Worm (Caenorhabditis elegans) whole organism, L2 larva: ENCODE measurements around the gene Y51A2B.5.
"Not testable (repeated sequence)": the region's sequence is repeated elsewhere in the genome, so short reads cannot be mapped to it uniquely, and the experiment has no call there.

Experiments
- C34F6.9 ChIP-seq: fragments of 150-350 bp; optimal IDR thresholded peaks from 2 replicates; lab custom pipeline; 2014; ENCODE audit warnings: missing biosample characterization, missing genetic modification characterization
- F13H6.1 ChIP-seq: sonication (generic microtip); optimal IDR thresholded peaks from 2 replicates; lab custom pipeline; 2016; ENCODE audit warnings: missing genetic modification characterization, missing compliant biosample characterization
- R02D3.7 ChIP-seq: fragments of 150-350 bp; optimal IDR thresholded peaks from 2 replicates; lab custom pipeline; 2014; ENCODE audit warnings: missing biosample characterization, missing genetic modification characterization
- Y55F3AM.14 ChIP-seq: fragments of 200-800 bp; sonication (Bioruptor generic); optimal IDR thresholded peaks from 2 replicates; lab custom pipeline; 2018; ENCODE audit warnings: mild to moderate bottlenecking, missing genetic modification characterization, missing compliant biosample characterization
- alr-1 ChIP-seq: fragments of 150-350 bp; optimal IDR thresholded peaks from 2 replicates; lab custom pipeline; 2014; ENCODE audit warnings: missing biosample characterization, missing genetic modification characterization
- blmp-1 ChIP-seq: sonication (generic microtip); optimal IDR thresholded peaks from 2 replicates; lab custom pipeline; 2017; ENCODE audit warnings: missing genetic modification characterization, mild to moderate bottlenecking, missing compliant biosample characterization, antibody characterized with exemption, moderate library complexity; ENCODE audit not compliant: insufficient read depth
- ceh-16 ChIP-seq: fragments of 150-350 bp; optimal IDR thresholded peaks from 2 replicates; lab custom pipeline; 2014; ENCODE audit warnings: missing biosample characterization, missing genetic modification characterization
- dmd-4 ChIP-seq: sonication (generic microtip); optimal IDR thresholded peaks from 2 replicates; lab custom pipeline; 2017; ENCODE audit warnings: missing biosample characterization, missing genetic modification characterization
- egl-27 ChIP-seq: sonication (generic microtip); optimal IDR thresholded peaks from 3 replicates; lab custom pipeline; 2017; ENCODE audit warnings: missing biosample characterization, missing genetic modification reagents, missing genetic modification characterization
- elt-1 ChIP-seq: fragments of 150-350 bp; optimal IDR thresholded peaks from 2 replicates; lab custom pipeline; 2014; ENCODE audit warnings: missing biosample characterization, missing genetic modification characterization
- fos-1 ChIP-seq: fragments of 150-350 bp; optimal IDR thresholded peaks from 2 replicates; lab custom pipeline; 2014; ENCODE audit warnings: missing biosample characterization, missing genetic modification characterization
- gmeb-1 ChIP-seq: fragments of 150-350 bp; optimal IDR thresholded peaks from 2 replicates; lab custom pipeline; 2014; ENCODE audit warnings: missing biosample characterization, missing genetic modification characterization
- lin-39 ChIP-seq: fragments of 150-350 bp; optimal IDR thresholded peaks from 2 replicates; lab custom pipeline; 2014; ENCODE audit warnings: missing biosample characterization, missing genetic modification reagents, missing genetic modification characterization
- mab-5 ChIP-seq: fragments of 150-350 bp; optimal IDR thresholded peaks from 2 replicates; lab custom pipeline; 2014; ENCODE audit warnings: missing biosample characterization, missing genetic modification characterization
- mbf-1 ChIP-seq: sonication (generic microtip); optimal IDR thresholded peaks from 2 replicates; lab custom pipeline; 2017; ENCODE audit warnings: missing biosample characterization, missing genetic modification characterization
- mdl-1 ChIP-seq, 2 experiments: fragments of 150-350 bp in 1 of 2; sonication (generic microtip) in 1 of 2; optimal IDR thresholded peaks; 2 replicates each; lab custom pipeline; 2017; ENCODE audit warnings: missing biosample characterization in 2 of 2, missing genetic modification characterization in 2 of 2
- nhr-10 ChIP-seq: sonication (generic microtip); optimal IDR thresholded peaks from 2 replicates; lab custom pipeline; 2017; ENCODE audit warnings: missing biosample characterization, missing genetic modification characterization
- nhr-11 ChIP-seq: fragments of 150-350 bp; optimal IDR thresholded peaks from 2 replicates; lab custom pipeline; 2014; ENCODE audit warnings: missing biosample characterization, missing genetic modification characterization
- nhr-12 ChIP-seq: fragments of 150-350 bp; optimal IDR thresholded peaks from 2 replicates; lab custom pipeline; 2014; ENCODE audit warnings: missing biosample characterization, missing genetic modification characterization
- nhr-21 ChIP-seq: fragments of 150-350 bp; optimal IDR thresholded peaks from 2 replicates; lab custom pipeline; 2014; ENCODE audit warnings: missing biosample characterization, missing genetic modification characterization
- nhr-23 ChIP-seq: fragments of 150-350 bp; optimal IDR thresholded peaks from 2 replicates; lab custom pipeline; 2014; ENCODE audit warnings: missing biosample characterization, missing genetic modification reagents, missing genetic modification characterization
- nhr-25 ChIP-seq: fragments of 150-350 bp; sonication (generic microtip); optimal IDR thresholded peaks from 3 replicates; lab custom pipeline; 2014; ENCODE audit warnings: missing biosample characterization, missing genetic modification characterization
- nhr-6 ChIP-seq: fragments of 150-350 bp; optimal IDR thresholded peaks from 2 replicates; lab custom pipeline; 2014; ENCODE audit warnings: missing biosample characterization, missing genetic modification characterization
- nhr-77 ChIP-seq: fragments of 150-350 bp; optimal IDR thresholded peaks from 2 replicates; lab custom pipeline; 2014; ENCODE audit warnings: missing biosample characterization, missing genetic modification characterization
- peb-1 ChIP-seq: fragments of 150-350 bp; optimal IDR thresholded peaks from 2 replicates; lab custom pipeline; 2014; ENCODE audit warnings: missing biosample characterization, missing genetic modification characterization
- sem-4 ChIP-seq: fragments of 150-350 bp; optimal IDR thresholded peaks from 2 replicates; lab custom pipeline; 2014; ENCODE audit warnings: missing biosample characterization, missing genetic modification reagents, missing genetic modification characterization
- skn-1 ChIP-seq: sonication (generic microtip); optimal IDR thresholded peaks from 2 replicates; lab custom pipeline; 2017; ENCODE audit warnings: missing biosample characterization, missing genetic modification characterization
- snpc-4 ChIP-seq: fragments of 150-350 bp; optimal IDR thresholded peaks from 2 replicates; lab custom pipeline; 2014; ENCODE audit warnings: missing biosample characterization, missing genetic modification characterization
- unc-39 ChIP-seq: fragments of 150-350 bp; optimal IDR thresholded peaks from 2 replicates; lab custom pipeline; 2014; ENCODE audit warnings: missing biosample characterization, missing genetic modification characterization
- unc-55 ChIP-seq: fragments of 150-350 bp; sonication (generic microtip); optimal IDR thresholded peaks from 3 replicates; lab custom pipeline; 2014; ENCODE audit warnings: missing biosample characterization, missing genetic modification reagents, missing genetic modification characterization
- unc-62 ChIP-seq: fragments of 150-350 bp; optimal IDR thresholded peaks from 2 replicates; lab custom pipeline; 2014; ENCODE audit warnings: missing biosample characterization, missing genetic modification reagents, missing genetic modification characterization
- zag-1 ChIP-seq: fragments of 150-350 bp; optimal IDR thresholded peaks from 2 replicates; lab custom pipeline; 2014; ENCODE audit warnings: missing biosample characterization, missing genetic modification characterization
- ztf-4 ChIP-seq: fragments of 150-350 bp; optimal IDR thresholded peaks from 2 replicates; lab custom pipeline; 2014; ENCODE audit warnings: missing biosample characterization, missing genetic modification characterization

Y51A2B.5 gene

DNA sequence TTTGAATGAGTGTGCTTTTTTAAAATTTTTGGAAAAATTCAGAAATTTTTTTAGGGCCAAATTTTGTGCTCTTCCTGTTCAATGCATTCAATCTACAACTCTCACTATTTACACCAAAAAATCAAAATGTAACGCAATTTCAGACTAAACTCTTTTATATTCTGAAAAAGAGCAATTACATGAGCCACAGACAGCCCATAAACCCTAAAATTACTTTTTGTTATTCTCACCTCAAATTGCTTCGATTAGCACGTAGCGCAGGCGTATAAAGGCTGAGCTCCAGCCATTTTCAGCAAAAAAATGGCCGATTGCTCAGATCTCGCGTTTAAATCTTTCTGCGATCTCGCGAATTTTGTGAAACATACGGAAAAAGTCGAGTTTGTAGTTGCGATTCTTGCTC lies 42.4 kb downstream of the Y51A2B.5 start, which contains the start of gene srw-82:
TSS of gene srw-82 (plus strand) at position 301 of the 400 bp plus-strand sequence.
- TF ChIP-seq nhr-6: no peak
- TF ChIP-seq unc-55 (GFP tag; lab: Kevin White, UChicago): no peak
- TF ChIP-seq mbf-1 (tag; lab: Kevin White, UChicago): no peak
- TF ChIP-seq blmp-1 (tag; lab: Kevin White, UChicago): no peak
- TF ChIP-seq zag-1 (tag; lab: Kevin White, UChicago): no peak
- TF ChIP-seq nhr-77 (tag; lab: Kevin White, UChicago): no peak
- no peak for TF ChIP-seq mdl-1 (tag; optimal IDR thresholded peaks at IDR 0.05; lab: Kevin White, UChicago)

DNA sequence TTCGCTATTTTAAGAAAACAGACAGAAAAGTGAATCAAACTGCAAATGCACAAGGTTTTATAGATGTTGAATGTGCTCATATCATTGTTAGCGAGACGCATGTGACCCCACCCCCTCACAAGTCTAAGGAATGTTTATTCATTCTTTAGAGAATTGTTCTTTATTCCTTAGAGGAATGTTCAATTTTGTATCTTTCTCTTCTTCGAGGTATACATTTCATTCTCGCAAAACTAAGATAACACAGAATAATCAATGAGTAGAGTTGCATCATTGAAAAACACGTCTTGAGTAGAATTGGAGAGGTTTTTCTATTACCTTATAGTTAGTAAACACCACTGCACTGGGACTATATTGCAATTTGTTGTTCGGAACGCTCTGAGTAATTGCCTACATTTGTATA lies 45.9 kb downstream of the Y51A2B.5 start, which contains the start of gene ZK262.20:
TSS of gene ZK262.20 (minus strand) at position 101 of the 400 bp plus-strand sequence.
- TF ChIP-seq nhr-12 (tag; lab: Kevin White, UChicago) (no peak), ceh-16 (tag; lab: Kevin White, UChicago) (no peak), nhr-21 (tag; lab: Kevin White, UChicago) (no peak), ztf-4 (tag; lab: Kevin White, UChicago) (no peak), nhr-11 (tag; lab: Kevin White, UChicago) (no peak), mab-5 (tag; lab: Kevin White, UChicago) (no peak), nhr-10 (tag; lab: Kevin White, UChicago) (no peak), R02D3.7 (tag; lab: Kevin White, UChicago) (no peak), snpc-4 (tag; lab: Kevin White, UChicago) (no peak), skn-1 (no peak), unc-39 (no peak), sem-4 (tag; lab: Kevin White, UChicago) (no peak), elt-1 (tag; lab: Kevin White, UChicago) (no peak), egl-27 (tag; lab: Kevin White, UChicago) (no peak), F13H6.1 (tag; lab: Kevin White, UChicago) (no peak), Y55F3AM.14 (GFP tag; lab: Kevin White, UChicago) (no peak)
- TF ChIP-seq, all 48 proteins: peak for 0

DNA sequence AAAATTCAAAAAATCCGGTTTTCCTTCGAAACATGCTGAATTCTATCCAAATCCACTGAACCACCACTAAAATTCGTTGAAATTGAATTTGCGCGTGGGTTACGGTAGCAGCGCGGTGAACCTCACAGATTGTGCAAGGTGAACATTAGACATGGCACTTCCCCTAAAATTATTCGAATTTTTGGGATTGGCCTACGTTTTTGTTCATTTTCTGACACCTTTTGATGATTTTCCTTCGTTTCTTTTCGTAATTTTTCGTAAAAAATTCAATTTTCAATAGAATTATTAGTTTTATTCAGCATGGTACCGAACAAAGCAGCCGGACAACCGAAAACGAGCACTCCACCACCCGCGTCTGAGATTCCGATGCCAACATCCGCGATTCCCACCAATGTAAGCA lies 49.0 kb downstream of the Y51A2B.5 start, which contains the start of gene ZK262.8:
TSS of gene ZK262.8 (plus strand) at position 301 of the 400 bp plus-strand sequence.
- TF ChIP-seq alr-1 (tag; lab: Kevin White, UChicago): no peak
- no peak for TF ChIP-seq nhr-11 (tag; lab: Kevin White, UChicago)
- TF ChIP-seq lin-39 (tag; lab: Kevin White, UChicago): no peak
- TF ChIP-seq egl-27 (tag; lab: Kevin White, UChicago): no peak
- no peak for TF ChIP-seq nhr-23 (tag; lab: Kevin White, UChicago)
- TF ChIP-seq gmeb-1 (tag; lab: Kevin White, UChicago): no peak
- TF ChIP-seq unc-62: no peak
- TF ChIP-seq dmd-4 (tag; lab: Kevin White, UChicago): no peak
- no peak for TF ChIP-seq fos-1 (tag; lab: Kevin White, UChicago)
- no peak for TF ChIP-seq elt-1 (tag; lab: Kevin White, UChicago)
- TF ChIP-seq blmp-1 (tag; lab: Kevin White, UChicago): no peak
- TF ChIP-seq zag-1 (tag; lab: Kevin White, UChicago): no peak
- no peak for TF ChIP-seq unc-55 (GFP tag; lab: Kevin White, UChicago)
- TF ChIP-seq F13H6.1 (tag; lab: Kevin White, UChicago): no peak
- no peak for TF ChIP-seq peb-1 (tag; lab: Kevin White, UChicago)
- no peak for TF ChIP-seq nhr-10 (tag; lab: Kevin White, UChicago)
- TF ChIP-seq C34F6.9 (tag; lab: Kevin White, UChicago): no peak
- TF ChIP-seq ceh-16 (tag; lab: Kevin White, UChicago): no peak
- no peak for TF ChIP-seq R02D3.7 (tag; lab: Kevin White, UChicago)

DNA sequence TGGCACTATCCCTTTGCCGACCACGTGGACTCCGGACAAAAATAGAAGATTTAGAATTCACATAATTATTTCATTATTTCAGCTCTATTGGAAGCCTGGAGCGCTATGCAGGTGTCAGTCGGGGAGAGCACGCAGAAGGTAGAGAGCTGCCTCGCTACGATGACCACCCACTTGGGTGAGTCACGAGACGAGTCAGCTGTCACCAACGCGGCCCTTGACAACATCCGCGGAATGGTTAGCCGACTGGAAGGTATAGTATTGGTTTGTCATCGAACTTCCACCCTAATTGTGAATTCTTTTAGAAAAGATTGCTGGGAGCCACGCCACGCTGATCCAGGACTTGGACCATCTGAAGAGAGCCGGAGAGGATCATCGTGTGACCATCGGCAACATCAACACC lies 50.4 kb downstream of the Y51A2B.5 start, which contains the start of gene ZK262.9:
TSS of gene ZK262.9 (plus strand) at position 301 of the 400 bp plus-strand sequence.
- TF ChIP-seq nhr-25, lin-39, zag-1 (tag; lab: Kevin White, UChicago): not testable (repeated sequence)
